Fruit fly (Drosophila melanogaster): Measurements from ENCODE around the gene CheA84a.

DNA sequence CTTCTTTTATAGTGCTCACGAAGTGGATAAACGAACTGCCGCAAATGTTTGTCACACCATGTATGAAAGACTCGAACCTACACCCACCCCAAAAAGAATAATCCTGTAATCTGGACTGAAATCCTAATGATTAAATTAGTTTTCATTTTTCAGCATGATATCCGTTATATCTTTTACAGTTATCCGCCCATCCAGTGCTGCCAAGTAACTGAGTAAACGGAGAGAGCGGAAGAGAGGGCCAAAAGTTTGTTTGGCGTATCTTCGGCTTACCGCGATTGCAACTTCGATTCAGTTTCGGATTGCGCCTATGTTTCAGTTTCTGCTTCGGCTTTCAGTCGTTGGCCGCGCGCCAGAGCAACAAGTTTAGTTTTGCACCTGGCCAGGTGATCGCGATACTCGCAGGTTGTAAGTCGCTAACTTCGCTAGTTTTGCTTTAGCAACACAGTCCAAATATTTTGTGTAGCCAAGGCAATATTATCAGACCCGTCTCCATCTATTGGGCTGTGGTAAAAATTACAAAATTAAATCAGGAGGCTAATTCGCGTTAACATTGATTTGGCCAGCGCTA, 45.6 kb upstream of the CheA84a start, which contains the start of gene mtg:
- no peak for TF ChIP-seq psq (optimal IDR thresholded peaks at IDR 0.05)
- TF ChIP-seq Myc (optimal IDR thresholded peaks at IDR 0.05): no peak
- TF ChIP-seq ttk (optimal IDR thresholded peaks at IDR 0.05): no peak
- no peak for TF ChIP-seq insv (optimal IDR thresholded peaks at IDR 0.05)
- no peak for TF ChIP-seq h (optimal IDR thresholded peaks at IDR 0.05)
- no peak for TF ChIP-seq Sin3A (optimal IDR thresholded peaks at IDR 0.05)
